Worm (Caenorhabditis elegans): ENCODE results near the gene K08A2.2.

ce11 chrII:3020899-3021298 lies 29.5 kb downstream of the K08A2.2 start:
- TF ChIP-seq unc-62 (GFP tag; optimal IDR thresholded peaks at IDR 0.05) (no peak), snpc-4 (tag; optimal IDR thresholded peaks at IDR 0.05) (no peak), tbx-8 (GFP tag; optimal IDR thresholded peaks at IDR 0.05) (no peak), sptf-1 (tag; optimal IDR thresholded peaks at IDR 0.05) (no peak), nhr-76 (tag; optimal IDR thresholded peaks at IDR 0.05) (no peak)

Data from whole organism, mixed stage, embryonic.